Fruit fly (Drosophila melanogaster): ENCODE measurements around the gene Aven.

The Aven gene

DNA sequence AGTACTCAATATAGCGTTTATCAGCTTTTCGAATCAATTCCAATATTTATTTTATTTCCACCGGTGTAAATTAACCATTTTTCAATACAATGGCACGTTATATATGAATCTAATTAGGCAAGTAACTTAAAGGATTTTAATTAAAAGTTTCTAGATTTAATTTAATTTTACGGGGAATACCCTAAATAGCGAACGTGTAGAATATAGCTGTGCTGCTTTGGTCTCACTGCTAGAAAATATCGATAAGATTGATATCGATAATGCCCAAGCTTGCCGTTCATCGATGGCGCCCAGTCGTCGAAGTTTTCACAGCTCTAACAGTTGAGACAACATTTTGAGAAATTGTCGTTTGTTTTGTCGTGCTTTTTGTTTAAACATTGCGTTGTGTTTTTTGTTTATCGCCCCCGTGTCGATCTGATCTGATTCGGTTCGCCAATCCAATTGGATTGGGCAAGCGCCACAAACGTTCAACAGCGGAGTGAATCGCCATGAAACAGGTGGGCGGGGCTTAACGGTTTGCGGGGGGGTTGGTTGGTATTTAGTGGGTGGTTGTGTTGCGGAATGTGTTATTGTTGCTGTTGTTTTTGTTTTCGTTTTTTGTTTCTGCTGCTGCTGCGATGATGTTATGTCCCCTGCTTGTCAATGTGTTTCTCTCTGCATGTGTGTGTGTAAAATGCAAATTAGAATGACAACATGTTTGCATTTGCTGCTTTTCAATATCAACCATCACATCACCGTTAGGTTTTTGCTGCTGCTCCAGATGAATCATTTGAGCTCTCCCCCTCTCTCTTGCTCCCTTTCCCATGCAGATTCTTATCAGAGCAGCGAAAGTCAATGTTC lies 2.1 kb upstream of the Aven start, which contains the start of gene Tomosyn (continued):
- TF ChIP-seq pfk (GFP tag; optimal IDR thresholded peaks at IDR 0.05) (no peak), cwo (GFP tag; optimal IDR thresholded peaks at IDR 0.05) (no peak), CG2199 (GFP tag; IDR thresholded peaks at IDR 0.05) (no peak), Pdp1 (GFP tag; optimal IDR thresholded peaks at IDR 0.05) (peak; percentile 15 to 33), z (GFP tag; IDR thresholded peaks at IDR 0.05) (no peak), tin (GFP tag; optimal IDR thresholded peaks at IDR 0.05) (peak; percentile 42), stwl (tag; optimal IDR thresholded peaks at IDR 0.05) (peak; percentile 86), tll (GFP tag; optimal IDR thresholded peaks at IDR 0.05) (no peak), nom (GFP tag; optimal IDR thresholded peaks at IDR 0.05) (no peak), Awh (GFP tag; IDR thresholded peaks at IDR 0.05) (no peak), CG2678 (tag; optimal IDR thresholded peaks at IDR 0.05) (peak; percentile 59), inv (GFP tag; IDR thresholded peaks at IDR 0.05; ENCODE audit: partially characterized antibody) (peak; percentile 69), Nf-YC (tag; optimal IDR thresholded peaks at IDR 0.05) (peak; percentile 53), CG4360 (GFP tag; IDR thresholded peaks at IDR 0.05) (no peak), luna (GFP tag; optimal IDR thresholded peaks at IDR 0.05) (no peak), CG12744 (GFP tag; optimal IDR thresholded peaks at IDR 0.05) (no peak), CG4730 (GFP tag; IDR thresholded peaks at IDR 0.05) (no peak), yki (optimal IDR thresholded peaks at IDR 0.05) (no peak), ab (GFP tag; optimal IDR thresholded peaks at IDR 0.05) (no peak), Doc2 (GFP tag; IDR thresholded peaks at IDR 0.05) (no peak), bigmax (GFP tag; optimal IDR thresholded peaks at IDR 0.05) (no peak), lov (optimal IDR thresholded peaks at IDR 0.05) (no peak), lov (GFP tag; IDR thresholded peaks at IDR 0.05) (no peak), sim (GFP tag; IDR thresholded peaks at IDR 0.05) (no peak), CG15696 (tag; optimal IDR thresholded peaks at IDR 0.05) (peak; percentile 31), chif (GFP tag; optimal IDR thresholded peaks at IDR 0.05) (peak in 1 of 2 experiments; percentile 28), nau (GFP tag; optimal IDR thresholded peaks at IDR 0.05) (no peak), CG17361 (GFP tag; IDR thresholded peaks at IDR 0.05) (peak; percentile 58; the same call in 2 of the 3 replicates), grau (tag; optimal IDR thresholded peaks at IDR 0.05) (peak; percentile 54), D (optimal IDR thresholded peaks at IDR 0.05) (no peak), D (GFP tag; optimal IDR thresholded peaks at IDR 0.05) (no peak), crp (GFP tag; optimal IDR thresholded peaks at IDR 0.05) (peak in 1 of 2 experiments; percentile 58), CG8281 (tag; optimal IDR thresholded peaks at IDR 0.05) (no peak), pros (GFP tag; optimal IDR thresholded peaks at IDR 0.05) (no peak), jumu (GFP tag; optimal IDR thresholded peaks at IDR 0.05) (peak; percentile 16), NfI (GFP tag; optimal IDR thresholded peaks at IDR 0.05) (peak; percentile 7), gsb (GFP tag; IDR thresholded peaks at IDR 0.05) (no peak), Aef1 (GFP tag; IDR thresholded peaks at IDR 0.05) (no peak), Kr (GFP tag; optimal IDR thresholded peaks at IDR 0.05) (no peak), pho (GFP tag; optimal IDR thresholded peaks at IDR 0.05) (peak; percentile 26), CG15514 (GFP tag; optimal IDR thresholded peaks at IDR 0.05) (peak; percentile 36), Doc3 (GFP tag; IDR thresholded peaks at IDR 0.05; ENCODE audit: partially characterized antibody) (peak; percentile 62), HmgZ (tag; optimal IDR thresholded peaks at IDR 0.05) (peak; percentile 37), Dad (GFP tag; optimal IDR thresholded peaks at IDR 0.05) (no peak), CG13424 (tag; optimal IDR thresholded peaks at IDR 0.05) (peak; percentile 49), Fer2 (tag; optimal IDR thresholded peaks at IDR 0.05) (peak; percentile 3), pb (GFP tag; optimal IDR thresholded peaks at IDR 0.05) (no peak), Meics (GFP tag; optimal IDR thresholded peaks at IDR 0.05) (peak; percentile 20), Neu2 (GFP tag; optimal IDR thresholded peaks at IDR 0.05; ENCODE audit: borderline replicate concordance) (no peak)
